Fruit fly (Drosophila melanogaster): ENCODE results near the gene CG4174.

Gene CG4174

DNA sequence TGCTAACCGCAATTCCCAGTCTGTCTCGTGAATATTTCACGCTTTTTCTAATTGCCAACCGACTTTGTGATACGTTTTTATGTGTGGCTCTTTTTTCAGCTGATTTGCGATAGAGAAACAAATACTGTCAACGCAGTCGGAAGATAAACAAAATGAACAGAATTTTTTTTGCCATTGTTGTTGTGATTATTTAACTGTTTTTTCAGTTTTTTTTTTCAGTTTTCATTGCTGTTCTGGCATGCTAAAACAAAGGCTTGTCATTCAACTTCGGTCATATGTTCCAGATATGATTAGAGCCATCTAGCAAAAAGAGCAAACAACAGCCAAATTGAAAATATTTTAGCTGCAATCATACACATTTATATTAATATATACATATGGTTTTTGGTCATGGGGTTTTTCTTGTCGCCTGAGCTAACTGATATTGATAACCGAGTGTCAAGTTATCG, 14.5 kb upstream of the CG4174 start (continued):
- TF ChIP-seq aop (GFP tag; IDR thresholded peaks at IDR 0.05) (no peak), Side (GFP tag; optimal IDR thresholded peaks at IDR 0.05) (no peak), tx (GFP tag; optimal IDR thresholded peaks at IDR 0.05) (no peak), CG14441 (GFP tag; IDR thresholded peaks at IDR 0.05) (no peak), ara (GFP tag; IDR thresholded peaks at IDR 0.05) (no peak), jigr1 (GFP tag; IDR thresholded peaks at IDR 0.05) (no peak), CG13287 (GFP tag; IDR thresholded peaks at IDR 0.05; ENCODE audit: partially characterized antibody) (no peak), CG17912 (GFP tag; optimal IDR thresholded peaks at IDR 0.05) (no peak), HHEX (GFP tag; optimal IDR thresholded peaks at IDR 0.05) (no peak), Lpt (GFP tag; optimal IDR thresholded peaks at IDR 0.05) (no peak), Usf (GFP tag; optimal IDR thresholded peaks at IDR 0.05) (no peak), CG13296 (GFP tag; optimal IDR thresholded peaks at IDR 0.05) (no peak), Hr3 (GFP tag; optimal IDR thresholded peaks at IDR 0.05) (no peak), CG17359 (tag; optimal IDR thresholded peaks at IDR 0.05) (no peak), grn (GFP tag; optimal IDR thresholded peaks at IDR 0.05) (peak; percentile 57), schlank (tag; optimal IDR thresholded peaks at IDR 0.05) (no peak), Kr (GFP tag; optimal IDR thresholded peaks at IDR 0.05) (no peak), crc (GFP tag; optimal IDR thresholded peaks at IDR 0.05) (no peak), en (GFP tag; optimal IDR thresholded peaks at IDR 0.05) (no peak), CG30431 (GFP tag; optimal IDR thresholded peaks at IDR 0.05) (no peak), CG17568 (GFP tag; optimal IDR thresholded peaks at IDR 0.05) (peak; percentile 35), gfzf (GFP tag; optimal IDR thresholded peaks at IDR 0.05) (no peak), Hr39 (optimal IDR thresholded peaks at IDR 0.05) (no peak), Sox102F (GFP tag; optimal IDR thresholded peaks at IDR 0.05) (no peak), CG4328 (GFP tag; optimal IDR thresholded peaks at IDR 0.05) (no peak), crp (GFP tag; optimal IDR thresholded peaks at IDR 0.05) (no peak), CG18764 (GFP tag; optimal IDR thresholded peaks at IDR 0.05) (no peak), lab (GFP tag; optimal IDR thresholded peaks at IDR 0.05) (peak; percentile 17), CG30403 (GFP tag; optimal IDR thresholded peaks at IDR 0.05) (no peak), sima (GFP tag; optimal IDR thresholded peaks at IDR 0.05) (no peak), Spps (tag; optimal IDR thresholded peaks at IDR 0.05) (no peak), tll (GFP tag; optimal IDR thresholded peaks at IDR 0.05) (no peak), CG4424 (GFP tag; optimal IDR thresholded peaks at IDR 0.05) (no peak), dan (GFP tag; IDR thresholded peaks at IDR 0.05) (no peak), Optix (GFP tag; IDR thresholded peaks at IDR 0.05) (no peak), so (GFP tag; IDR thresholded peaks at IDR 0.05) (no peak), CG6175 (GFP tag; IDR thresholded peaks at IDR 0.05) (no peak), CG6254 (GFP tag; optimal IDR thresholded peaks at IDR 0.05) (no peak), sqz (GFP tag; optimal IDR thresholded peaks at IDR 0.05) (peak; percentile 12), Nf-YB (GFP tag; optimal IDR thresholded peaks at IDR 0.05) (no peak), Mes4 (GFP tag; optimal IDR thresholded peaks at IDR 0.05) (no peak), CG12659 (GFP tag; optimal IDR thresholded peaks at IDR 0.05) (no peak), Max (GFP tag; optimal IDR thresholded peaks at IDR 0.05) (no peak), CG14710 (tag; optimal IDR thresholded peaks at IDR 0.05) (no peak), Pdp1 (GFP tag; optimal IDR thresholded peaks at IDR 0.05) (no peak), Dip2 (GFP tag; IDR thresholded peaks at IDR 0.05) (no peak), BtbVII (GFP tag; optimal IDR thresholded peaks at IDR 0.05) (no peak), ken (GFP tag; IDR thresholded peaks at IDR 0.05) (no peak), gce (GFP tag; IDR thresholded peaks at IDR 0.05) (no peak), CG1529 (GFP tag; optimal IDR thresholded peaks at IDR 0.05) (no peak), CG15601 (tag; optimal IDR thresholded peaks at IDR 0.05) (no peak)

Data from whole organism, embryonic.